Fruit fly (Drosophila melanogaster): Measurements from ENCODE around the gene CG16984.

DNA sequence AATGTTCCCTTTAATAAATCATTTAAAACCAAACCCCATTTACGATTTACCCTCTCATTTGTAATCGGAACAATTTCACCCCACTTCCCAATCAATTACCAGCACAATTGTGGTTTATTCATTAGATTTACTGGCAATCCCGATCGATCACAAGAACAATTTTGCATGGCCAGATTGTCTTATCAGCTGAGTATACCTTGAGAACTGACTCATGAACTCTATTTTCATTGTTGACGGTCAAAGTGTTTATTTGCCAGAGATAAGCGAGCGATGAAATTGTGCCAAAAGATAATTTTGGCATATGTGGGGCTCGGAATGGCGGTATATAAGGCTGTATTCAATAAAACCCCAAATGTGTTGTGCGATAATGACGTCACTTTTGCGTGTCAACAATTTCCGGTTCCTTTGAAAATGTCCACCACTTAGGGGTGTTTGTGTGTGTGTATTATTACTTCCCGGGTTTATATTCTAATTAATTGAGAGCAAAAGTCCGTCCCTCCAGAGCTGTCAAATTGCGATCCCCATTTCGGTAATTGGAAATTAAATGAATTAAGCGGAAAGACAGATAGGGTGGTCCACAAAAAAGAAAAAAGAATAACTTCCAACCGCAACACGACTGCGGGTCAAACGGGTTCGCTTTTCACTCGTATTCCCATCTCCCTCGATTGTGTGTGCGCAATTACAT lies 22.5 kb upstream of the CG16984 start:
- no peak for TF ChIP-seq CG8478 (optimal IDR thresholded peaks at IDR 0.05)
- TF ChIP-seq CTCF (optimal IDR thresholded peaks at IDR 0.05) = no peak
